Fruit fly (Drosophila melanogaster): ENCODE measurements around the gene CG11608.
A peak's percentile ranks its signal among the peaks of the same experiment; 100 is the strongest.

Gene CG11608

DNA sequence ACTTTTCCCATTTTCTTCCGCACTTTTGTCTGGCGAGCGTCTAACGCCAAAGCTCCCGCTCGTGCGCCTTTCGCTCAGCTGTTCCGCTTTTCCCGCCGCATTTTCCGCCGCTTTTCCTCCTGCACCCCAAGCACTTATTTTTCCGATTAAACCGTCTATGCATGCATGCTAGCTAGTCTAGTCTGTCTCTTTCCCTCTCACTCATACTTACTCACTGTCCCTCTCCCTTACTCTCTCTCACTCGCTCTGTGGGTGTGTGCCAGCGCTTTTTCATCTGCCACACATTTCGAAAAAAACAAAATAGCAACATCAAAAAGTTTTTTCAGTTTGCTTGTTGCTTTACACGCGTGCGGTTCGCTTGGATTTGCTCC is 16.0 kb downstream of the CG11608 start, which contains the start of gene CG6225:
TSS of gene CG6225 (plus strand) at position 325 of the 371 bp plus-strand sequence.
- TF ChIP-seq CG17806 (tag; optimal IDR thresholded peaks at IDR 0.05) (no peak), D1 (tag; optimal IDR thresholded peaks at IDR 0.05) (no peak), CG4496 (GFP tag; IDR thresholded peaks at IDR 0.05) (no peak), CG10348 (GFP tag; IDR thresholded peaks at IDR 0.05) (no peak), rn (GFP tag; IDR thresholded peaks at IDR 0.05) (no peak), CG12605 (GFP tag; IDR thresholded peaks at IDR 0.05) (no peak), CG32121 (GFP tag; IDR thresholded peaks at IDR 0.05) (no peak), Ets98B (GFP tag; IDR thresholded peaks at IDR 0.05) (no peak), fd96Ca (GFP tag; IDR thresholded peaks at IDR 0.05) (no peak), Snoo (tag; optimal IDR thresholded peaks at IDR 0.05) (no peak), CG34367 (tag; optimal IDR thresholded peaks at IDR 0.05) (no peak)

DNA sequence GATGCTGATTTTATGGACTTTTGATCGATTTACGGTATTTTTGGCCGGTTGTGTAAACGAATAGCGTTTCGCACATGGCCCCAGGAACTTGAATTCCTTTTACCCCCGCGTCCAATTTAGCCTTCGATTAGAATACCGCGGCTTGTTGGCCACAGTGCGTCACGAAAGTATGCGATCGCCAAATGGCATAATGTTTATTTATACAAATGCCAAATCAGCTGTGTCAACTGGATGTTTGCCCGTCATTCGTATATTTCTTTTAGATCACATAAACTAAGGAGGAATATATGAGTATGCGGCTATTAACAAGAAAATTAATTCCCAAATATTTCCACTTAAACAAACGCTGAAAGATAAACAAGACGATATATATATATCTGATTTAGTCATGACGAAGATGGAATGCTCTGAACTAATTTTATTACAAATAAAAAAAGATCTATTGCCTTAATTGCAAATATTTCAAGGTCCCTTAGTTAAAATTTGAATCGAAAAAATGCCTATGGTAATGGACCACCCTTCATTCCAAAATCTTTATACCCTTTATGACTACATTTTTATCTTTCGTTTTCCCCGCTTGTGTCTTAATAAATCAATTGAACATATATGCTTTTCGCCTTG is 18.8 kb downstream of the CG11608 start:
- TF ChIP-seq CG9948 (tag; optimal IDR thresholded peaks at IDR 0.05) = no peak
- TF ChIP-seq CG34367 (tag; optimal IDR thresholded peaks at IDR 0.05) = no peak
- no peak for TF ChIP-seq D1 (tag; optimal IDR thresholded peaks at IDR 0.05)
- no peak for TF ChIP-seq Snoo (tag; optimal IDR thresholded peaks at IDR 0.05)

DNA sequence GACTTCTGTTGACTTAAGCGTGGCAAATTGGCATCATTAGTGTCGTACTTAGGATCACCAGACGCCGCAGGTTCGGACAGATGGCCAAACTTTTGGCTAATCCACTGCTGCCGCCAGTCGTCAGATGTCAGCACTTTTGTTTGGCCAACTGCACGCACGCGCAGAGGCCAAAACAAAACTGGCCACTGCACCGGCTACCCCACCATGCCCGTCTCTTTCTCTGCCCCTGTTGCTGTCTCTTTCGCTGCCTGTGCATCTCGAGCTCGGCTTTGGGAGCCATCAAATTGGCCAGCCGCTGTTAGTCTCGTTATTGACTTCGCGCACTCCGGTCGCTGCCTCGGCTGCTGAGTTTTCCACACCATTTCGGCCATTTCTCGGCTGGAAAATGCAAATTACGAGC is 24.2 kb downstream of the CG11608 start, which contains the start of gene CG14395:
TSS of gene CG14395 (plus strand) at position 301 of the 400 bp plus-strand sequence.
- TF ChIP-seq CG13204 (GFP tag; optimal IDR thresholded peaks at IDR 0.05) = no peak
- TF ChIP-seq CG10348 (GFP tag; IDR thresholded peaks at IDR 0.05) = no peak
- TF ChIP-seq fd96Ca (GFP tag; IDR thresholded peaks at IDR 0.05) = no peak
- TF ChIP-seq Ets98B (GFP tag; IDR thresholded peaks at IDR 0.05) = 0 out of 2 replicates have a peak, but pooled peaks have one; percentile 17
- no peak for TF ChIP-seq CG12605 (GFP tag; IDR thresholded peaks at IDR 0.05)
- no peak for TF ChIP-seq CG15710 (tag; optimal IDR thresholded peaks at IDR 0.05)
- TF ChIP-seq CG32121 (GFP tag; IDR thresholded peaks at IDR 0.05) = no peak
- no peak for TF ChIP-seq CG17806 (tag; optimal IDR thresholded peaks at IDR 0.05)
- TF ChIP-seq CG4496 (GFP tag; IDR thresholded peaks at IDR 0.05) = peak; percentile 72; the same call in 2 of the 3 replicates
- no peak for TF ChIP-seq CG14655 (GFP tag; optimal IDR thresholded peaks at IDR 0.05)
- TF ChIP-seq EcR (GFP tag; optimal IDR thresholded peaks at IDR 0.05) = no peak
- TF ChIP-seq Pif1A (GFP tag; optimal IDR thresholded peaks at IDR 0.05) = no peak
- TF ChIP-seq CG34367 (tag; optimal IDR thresholded peaks at IDR 0.05) = no peak

DNA sequence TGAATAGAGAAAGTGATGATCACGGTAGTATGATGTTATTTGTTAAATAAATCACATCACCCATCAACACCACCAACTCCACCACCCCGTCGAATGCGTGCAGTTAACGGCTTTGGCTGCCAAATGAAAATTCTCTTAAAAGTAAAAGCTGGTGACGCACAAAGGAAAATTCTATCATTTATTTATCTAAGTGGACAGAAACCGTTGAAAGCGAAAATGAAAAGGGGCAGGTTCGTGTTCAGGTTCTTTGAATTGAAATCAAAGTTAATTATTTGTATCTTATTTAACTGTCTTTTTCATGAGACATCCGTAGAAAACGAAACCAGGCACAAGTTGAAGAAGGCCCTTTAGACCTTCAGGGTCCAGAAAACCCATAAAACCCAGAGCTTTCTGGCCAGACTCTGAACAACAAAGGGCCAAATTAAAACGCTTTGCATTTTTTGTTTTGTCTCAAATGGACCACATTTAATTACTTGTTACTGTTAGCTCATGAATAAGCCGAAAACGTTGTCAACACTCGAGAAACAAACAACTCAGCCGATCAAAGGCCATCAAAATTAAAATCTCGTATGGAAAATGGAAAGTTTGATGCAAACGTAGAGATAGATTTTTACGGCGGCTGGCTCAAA is 28.0 kb downstream of the CG11608 start:
- TF ChIP-seq CG13204 (GFP tag; optimal IDR thresholded peaks at IDR 0.05) = no peak
- TF ChIP-seq CG17806 (tag; optimal IDR thresholded peaks at IDR 0.05) = no peak
- TF ChIP-seq rn (GFP tag; IDR thresholded peaks at IDR 0.05) = no peak
- no peak for TF ChIP-seq Snoo (tag; optimal IDR thresholded peaks at IDR 0.05)
- no peak for TF ChIP-seq D1 (tag; optimal IDR thresholded peaks at IDR 0.05)
- no peak for TF ChIP-seq fd96Ca (GFP tag; IDR thresholded peaks at IDR 0.05)
- TF ChIP-seq CG12605 (GFP tag; IDR thresholded peaks at IDR 0.05) = no peak
- TF ChIP-seq CG8301 (tag; optimal IDR thresholded peaks at IDR 0.05) = no peak
- TF ChIP-seq CG15710 (tag; optimal IDR thresholded peaks at IDR 0.05) = no peak
- no peak for TF ChIP-seq Pif1A (GFP tag; optimal IDR thresholded peaks at IDR 0.05)
- no peak for TF ChIP-seq CG8159 (tag; optimal IDR thresholded peaks at IDR 0.05)
- no peak for TF ChIP-seq CG4496 (GFP tag; IDR thresholded peaks at IDR 0.05)
- TF ChIP-seq CG10348 (GFP tag; IDR thresholded peaks at IDR 0.05) = no peak

DNA sequence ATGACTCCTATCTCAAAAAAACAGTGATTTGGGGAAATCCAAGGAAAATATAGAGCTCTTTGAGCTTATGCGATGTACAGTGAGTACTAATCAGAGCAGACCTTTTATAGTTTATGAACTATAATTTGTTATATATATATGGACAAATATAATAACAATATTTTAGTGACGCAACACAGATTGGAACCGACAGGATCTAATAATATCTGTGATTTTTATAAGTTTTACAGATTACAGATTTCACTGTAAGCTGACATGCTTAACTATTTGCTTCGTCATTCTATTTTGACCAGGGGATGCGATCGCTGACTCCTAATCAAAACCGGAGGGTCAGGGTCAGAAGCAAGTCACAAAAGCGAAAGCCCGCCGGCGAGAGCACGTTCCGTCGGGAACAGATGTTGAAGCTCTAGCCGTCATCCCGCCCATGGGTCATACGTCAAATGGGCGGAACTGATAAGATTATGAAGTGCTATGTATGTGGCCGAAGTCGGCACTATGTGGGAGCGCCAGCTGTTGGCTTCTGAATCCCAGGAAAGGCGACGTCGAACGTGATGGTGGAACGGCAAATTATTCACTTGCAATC is 35.9 kb downstream of the CG11608 start, which contains the start of gene Gnmt:
TSS of gene Gnmt (plus strand) at position 568 of the 583 bp plus-strand sequence.
- TF ChIP-seq Pif1B (GFP tag; optimal IDR thresholded peaks at IDR 0.05) = no peak
- no peak for TF ChIP-seq Snoo (tag; optimal IDR thresholded peaks at IDR 0.05)
- TF ChIP-seq CG8301 (tag; optimal IDR thresholded peaks at IDR 0.05) = no peak
- TF ChIP-seq CG8159 (tag; optimal IDR thresholded peaks at IDR 0.05) = no peak
- TF ChIP-seq rn (GFP tag; IDR thresholded peaks at IDR 0.05) = no peak
- no peak for TF ChIP-seq CG34367 (tag; optimal IDR thresholded peaks at IDR 0.05)
- no peak for TF ChIP-seq CG17806 (tag; optimal IDR thresholded peaks at IDR 0.05)
- no peak for TF ChIP-seq Pif1A (GFP tag; optimal IDR thresholded peaks at IDR 0.05)
- no peak for TF ChIP-seq CG14655 (GFP tag; optimal IDR thresholded peaks at IDR 0.05)
- no peak for TF ChIP-seq CG4496 (GFP tag; IDR thresholded peaks at IDR 0.05)
- no peak for TF ChIP-seq CG32121 (GFP tag; IDR thresholded peaks at IDR 0.05)
- TF ChIP-seq CG13204 (GFP tag; optimal IDR thresholded peaks at IDR 0.05) = no peak
- TF ChIP-seq EcR (GFP tag; optimal IDR thresholded peaks at IDR 0.05) = no peak
- no peak for TF ChIP-seq fd96Ca (GFP tag; IDR thresholded peaks at IDR 0.05)
- no peak for TF ChIP-seq Ets98B (GFP tag; IDR thresholded peaks at IDR 0.05)

DNA sequence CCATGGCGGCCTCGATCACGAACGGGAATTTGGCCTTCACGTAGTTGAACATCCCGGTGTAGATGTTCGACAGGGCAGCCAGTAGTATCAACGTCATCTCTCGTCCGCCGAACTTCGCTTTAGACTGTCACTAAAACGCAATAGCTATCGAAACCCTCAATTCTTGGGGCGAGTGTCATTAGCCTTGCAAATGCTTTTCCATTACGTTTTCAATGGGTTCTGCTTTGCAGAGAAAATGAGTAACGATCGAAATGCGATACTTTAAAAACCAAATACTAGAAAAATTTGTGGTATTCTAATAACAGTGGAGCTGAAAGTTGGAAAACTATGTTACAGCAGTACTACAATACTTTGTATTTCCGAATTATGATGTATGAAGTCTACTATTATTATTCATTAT is 37.9 kb downstream of the CG11608 start, which contains the start of gene CG43630:
TSS of gene CG43630 (minus strand) at position 101 of the 400 bp plus-strand sequence.
- no peak for TF ChIP-seq Pif1A (GFP tag; optimal IDR thresholded peaks at IDR 0.05)
- TF ChIP-seq Pif1B (GFP tag; optimal IDR thresholded peaks at IDR 0.05) = no peak
- TF ChIP-seq rn (GFP tag; IDR thresholded peaks at IDR 0.05) = no peak
- no peak for TF ChIP-seq CG8301 (tag; optimal IDR thresholded peaks at IDR 0.05)
- TF ChIP-seq fd96Ca (GFP tag; IDR thresholded peaks at IDR 0.05) = no peak
- TF ChIP-seq CG12605 (GFP tag; IDR thresholded peaks at IDR 0.05) = no peak
- no peak for TF ChIP-seq D1 (tag; optimal IDR thresholded peaks at IDR 0.05)
